Fruit fly (Drosophila melanogaster): Measurements from ENCODE around the gene IFT46.

DNA sequence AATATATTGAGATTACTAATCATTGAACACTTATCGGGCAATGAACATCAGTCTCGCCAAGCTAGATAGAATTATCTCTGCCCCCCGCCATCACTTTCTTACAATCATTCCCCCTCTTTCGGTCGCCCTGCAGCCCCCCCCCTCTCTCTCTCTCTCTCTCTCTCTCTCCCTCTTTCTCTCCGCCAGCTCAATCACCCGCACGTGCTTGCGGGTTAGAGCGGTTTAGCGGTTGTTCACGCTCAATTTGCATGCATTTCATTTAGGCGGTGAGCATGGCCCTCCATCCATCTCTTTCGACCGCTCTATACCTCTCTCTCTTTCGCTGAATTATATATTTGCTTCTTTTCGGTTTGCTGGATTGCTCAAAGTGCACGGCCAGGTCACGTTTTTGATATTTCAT, 13.2 kb upstream of the IFT46 start:
- TF ChIP-seq psq (optimal IDR thresholded peaks at IDR 0.05) (no peak), usp (GFP tag; optimal IDR thresholded peaks at IDR 0.05) (no peak), pan (optimal IDR thresholded peaks at IDR 0.05) (no peak), CG8478 (optimal IDR thresholded peaks at IDR 0.05) (no peak), Dll (optimal IDR thresholded peaks at IDR 0.05) (no peak), EcR (GFP tag; optimal IDR thresholded peaks at IDR 0.05) (peak in 1 of 2 experiments; percentile 8)
